Worm (Caenorhabditis elegans): ENCODE data around the gene mrpl-21.

DNA sequence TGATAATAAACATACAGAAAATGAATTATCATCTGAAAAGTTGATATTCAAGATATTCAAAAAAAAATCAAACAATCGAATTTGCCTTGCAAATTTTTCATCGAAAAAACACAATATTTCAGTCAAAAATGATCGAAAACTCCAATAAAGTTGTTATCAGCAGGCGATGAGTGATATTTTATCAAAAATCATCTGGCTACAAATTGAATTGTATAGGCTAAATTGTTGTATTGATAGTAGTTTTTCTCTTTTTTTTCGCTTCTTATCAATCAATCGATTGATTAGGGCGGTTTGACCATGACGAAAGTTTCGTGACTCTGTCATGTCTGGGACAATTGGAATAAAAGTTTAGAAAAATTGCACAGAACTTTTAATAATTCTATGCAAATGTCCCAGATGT, 3.2 kb downstream of the mrpl-21 start:
- TF ChIP-seq lin-39 (tag; optimal IDR thresholded peaks at IDR 0.05) (no peak), zfp-3 (GFP tag; conservative IDR thresholded peaks at IDR 0.05) (no peak), fkh-10 (GFP tag; optimal IDR thresholded peaks at IDR 0.05) (no peak), Y75B8A.6 (GFP tag; IDR thresholded peaks at IDR 0.05) (no peak), snpc-4 (tag; optimal IDR thresholded peaks at IDR 0.05) (no peak)

Measured in whole organism, L4 larva.